Worm (Caenorhabditis elegans) whole organism, mixed stage, embryonic: ENCODE data around the gene C35C5.10.
A peak's percentile ranks its signal among the peaks of the same experiment; 100 is the strongest.

Source experiments
- blmp-1 ChIP-seq: fragments of 150-350 bp; optimal IDR thresholded peaks from 2 replicates; lab custom pipeline; 2014; ENCODE audit warnings: missing biosample characterization, missing genetic modification characterization
- ceh-43 ChIP-seq: fragments of 200-800 bp; sonication (Bioruptor generic); optimal IDR thresholded peaks from 2 replicates; lab custom pipeline; 2018; ENCODE audit warnings: mild to moderate bottlenecking, missing genetic modification characterization, moderate library complexity, missing compliant biosample characterization
- ceh-83 ChIP-seq: fragments of 200-800 bp; sonication (Bioruptor generic); optimal IDR thresholded peaks from 2 replicates; lab custom pipeline; 2018; ENCODE audit warnings: mild to moderate bottlenecking, missing genetic modification characterization, missing compliant biosample characterization
- ces-1 ChIP-seq: fragments of 150-350 bp; optimal IDR thresholded peaks from 2 replicates; lab custom pipeline; 2014; ENCODE audit warnings: missing biosample characterization, missing genetic modification reagents, missing genetic modification characterization
- cnd-1 ChIP-seq: fragments of 200-800 bp; sonication (Bioruptor generic); optimal IDR thresholded peaks from 2 replicates; lab custom pipeline; 2018; ENCODE audit warnings: mild to moderate bottlenecking, missing genetic modification characterization, missing compliant biosample characterization
- lin-13 ChIP-seq: fragments of 150-350 bp; optimal IDR thresholded peaks from 2 replicates; lab custom pipeline; 2014; ENCODE audit warnings: missing biosample characterization, missing genetic modification characterization
- lsy-2 ChIP-seq: fragments of 150-350 bp; optimal IDR thresholded peaks from 2 replicates; lab custom pipeline; 2014; ENCODE audit warnings: missing biosample characterization, missing genetic modification characterization
- mab-5 ChIP-seq: fragments of 150-350 bp; optimal IDR thresholded peaks from 2 replicates; lab custom pipeline; 2014; ENCODE audit warnings: missing biosample characterization, missing genetic modification characterization
- nhr-237 ChIP-seq: fragments of 150-350 bp; optimal IDR thresholded peaks from 2 replicates; lab custom pipeline; 2014; ENCODE audit warnings: missing biosample characterization, missing genetic modification characterization
- pha-4 ChIP-seq: fragments of 150-350 bp; optimal IDR thresholded peaks from 2 replicates; lab custom pipeline; 2018; ENCODE audit warnings: missing biosample characterization, missing genetic modification reagents, missing genetic modification characterization
- snpc-4 ChIP-seq: fragments of 150-350 bp; optimal IDR thresholded peaks from 2 replicates; lab custom pipeline; 2014; ENCODE audit warnings: missing biosample characterization, missing genetic modification characterization
- zip-8 ChIP-seq: fragments of 150-350 bp; optimal IDR thresholded peaks from 2 replicates; lab custom pipeline; 2014; ENCODE audit warnings: missing biosample characterization, missing genetic modification characterization
- ztf-11 ChIP-seq: fragments of 150-350 bp; optimal IDR thresholded peaks from 2 replicates; lab custom pipeline; 2014; ENCODE audit warnings: missing biosample characterization, missing genetic modification characterization

DNA sequence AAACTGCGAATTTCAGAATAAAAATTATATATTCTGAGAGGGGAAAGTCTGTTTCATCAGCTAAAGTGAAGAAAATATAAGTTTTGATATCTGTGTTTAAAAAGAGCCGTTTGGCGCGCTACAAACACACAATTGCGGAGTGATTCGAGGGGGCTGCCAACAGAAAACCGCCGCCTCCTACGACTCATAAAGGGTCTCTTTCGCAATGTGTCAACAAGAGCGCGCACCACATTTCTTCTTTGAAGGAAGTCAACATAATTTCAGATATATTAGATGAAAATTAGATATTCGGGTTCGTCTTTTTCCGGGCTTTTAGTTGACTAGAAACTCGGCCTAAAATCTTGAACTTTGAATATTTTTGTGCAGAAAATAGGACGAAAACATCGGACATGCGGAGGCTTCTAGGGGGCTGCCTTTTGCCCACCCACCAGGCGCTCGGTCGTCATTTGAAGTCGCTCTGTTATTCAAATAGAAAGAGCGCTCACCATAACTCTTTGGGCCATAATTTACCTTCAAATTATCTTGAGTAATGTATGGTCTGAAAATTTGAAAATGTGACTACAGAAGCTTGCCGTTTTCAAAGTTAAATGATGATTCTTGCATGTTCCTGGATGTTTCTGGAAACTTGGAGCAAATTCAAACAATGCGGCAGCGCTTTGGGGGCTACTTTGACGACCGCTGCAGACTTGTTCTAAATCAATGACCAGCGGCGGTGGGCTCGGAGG is 49.9 kb downstream of the C35C5.10 start:
- TF ChIP-seq nhr-237 (tag; lab: Kevin White, UChicago) = peak; percentile 98
- no peak for TF ChIP-seq mab-5 (tag; lab: Kevin White, UChicago)
- TF ChIP-seq blmp-1 (tag; lab: Kevin White, UChicago) = peak; percentile 89
- peak; percentile 97 for TF ChIP-seq cnd-1
- peak; percentile 97 for TF ChIP-seq ceh-43
- TF ChIP-seq pha-4 (tag; lab: Kevin White, UChicago) = peak; percentile 80
- peak; percentile 97 for TF ChIP-seq lin-13 (tag; lab: Kevin White, UChicago)
- TF ChIP-seq snpc-4 (tag; lab: Kevin White, UChicago) = no peak
- TF ChIP-seq ces-1 = peak; percentile 82
- TF ChIP-seq lsy-2 (tag; lab: Kevin White, UChicago) = peak; percentile 86
- peak; percentile 94 for TF ChIP-seq ztf-11 (tag; lab: Kevin White, UChicago)
- TF ChIP-seq ceh-83 = peak; percentile 97
- no peak for TF ChIP-seq zip-8
